Worm (Caenorhabditis elegans) whole organism, L1 larva: ENCODE results near the gene ttr-42.
A peak's percentile ranks its signal among the peaks of the same experiment; 100 is the strongest.

ENCODE experiments used
- C16A3.4 ChIP-seq: fragments of 150-350 bp; optimal IDR thresholded peaks from 2 replicates; lab custom pipeline; 2014; ENCODE audit warnings: missing biosample characterization, missing genetic modification characterization
- Y116A8C.19 ChIP-seq: sonication (generic microtip); optimal IDR thresholded peaks from 2 replicates; lab custom pipeline; 2016; ENCODE audit warnings: missing compliant biosample characterization, missing genetic modification characterization, borderline replicate concordance
- ceh-63 ChIP-seq: fragments of 200-800 bp; sonication (Bioruptor generic); optimal IDR thresholded peaks from 2 replicates; lab custom pipeline; 2018; ENCODE audit warnings: mild to moderate bottlenecking, missing genetic modification characterization, missing compliant biosample characterization
- ceh-82 ChIP-seq, 3 experiments: fragments of 150-350 bp in 1 of 3; sonication (generic microtip) in 2 of 3; optimal IDR thresholded peaks; 2 replicates each; lab custom pipeline; 2014 to 2017; ENCODE audit warnings: missing biosample characterization in 3 of 3, missing genetic modification characterization in 3 of 3
- ceh-88 ChIP-seq: fragments of 200-800 bp; sonication (Bioruptor generic); IDR thresholded peaks from 2 replicates; pipeline ENCODE4 v1.3.6; 2022; ENCODE audit warnings: missing genetic modification characterization, missing compliant biosample characterization
- ces-1 ChIP-seq: fragments of 150-350 bp; optimal IDR thresholded peaks from 2 replicates; lab custom pipeline; 2014; ENCODE audit warnings: missing biosample characterization, missing genetic modification reagents, missing genetic modification characterization
- dpl-1 ChIP-seq, 3 experiments: fragments of 150-350 bp in 2 of 3; sonication (generic microtip) in 1 of 3; optimal IDR thresholded peaks; 2 replicates each; lab custom pipeline; 2014 to 2017; ENCODE audit warnings: missing biosample characterization in 3 of 3, missing genetic modification characterization in 3 of 3, missing genetic modification reagents in 3 of 3
- efl-1 ChIP-seq, 4 experiments: fragments of 150-350 bp; optimal IDR thresholded peaks in 3 of 4; peaks in 1 of 4; 1 replicate in 1 of 4; 2 replicates in 3 of 4; lab custom pipeline; 2014; ENCODE audit warnings: missing biosample characterization in 2 of 4, missing genetic modification characterization in 2 of 4, missing genetic modification reagents in 2 of 4
- egl-13 ChIP-seq: sonication (generic microtip); optimal IDR thresholded peaks from 2 replicates; lab custom pipeline; 2016; ENCODE audit warnings: missing genotype, missing genetic modification reagents, missing genetic modification characterization, missing compliant biosample characterization
- elt-3 ChIP-seq, 6 experiments: fragments of 150-350 bp in 1 of 6; sonication (generic microtip); optimal IDR thresholded peaks; 2 replicates each; lab custom pipeline; 2017 to 2018; ENCODE audit warnings: missing biosample characterization in 6 of 6, missing genetic modification characterization in 6 of 6, inconsistent platforms in 1 of 6
- fkh-10 ChIP-seq: sonication (generic microtip); optimal IDR thresholded peaks from 2 replicates; lab custom pipeline; 2017; ENCODE audit warnings: missing biosample characterization, missing genetic modification reagents, missing genetic modification characterization
- fkh-4 ChIP-seq: sonication (generic microtip); optimal IDR thresholded peaks from 2 replicates; lab custom pipeline; 2016; ENCODE audit warnings: missing compliant biosample characterization, missing genetic modification characterization, borderline replicate concordance
- grh-1 ChIP-seq: fragments of 200-800 bp; sonication (Bioruptor generic); IDR thresholded peaks from 2 replicates; pipeline ENCODE4 v1.3.6; 2022; ENCODE audit warnings: missing genetic modification reagents, missing genetic modification characterization, missing compliant biosample characterization
- hpl-2 ChIP-seq: fragments of 150-350 bp; optimal IDR thresholded peaks from 2 replicates; lab custom pipeline; 2014; ENCODE audit warnings: missing biosample characterization, missing genetic modification reagents, missing genetic modification characterization
- irx-1 ChIP-seq: sonication (generic microtip); optimal IDR thresholded peaks from 2 replicates; lab custom pipeline; 2016; ENCODE audit warnings: missing genetic modification characterization, missing compliant biosample characterization
- isw-1 ChIP-seq: fragments of 200-800 bp; sonication (Bioruptor generic); IDR thresholded peaks from 2 replicates; pipeline ENCODE4 v1.3.6; 2022; ENCODE audit warnings: missing genetic modification characterization, missing compliant biosample characterization
- jun-1 ChIP-seq: fragments of 150-350 bp; optimal IDR thresholded peaks from 2 replicates; lab custom pipeline; 2014; ENCODE audit warnings: missing biosample characterization, missing genetic modification reagents, missing genetic modification characterization
- lin-14 ChIP-seq: fragments of 200-800 bp; sonication (Bioruptor generic); optimal IDR thresholded peaks from 2 replicates; lab custom pipeline; 2018; ENCODE audit warnings: mild to moderate bottlenecking, missing genetic modification characterization, moderate library complexity, missing compliant biosample characterization
- lin-35 ChIP-seq, 2 experiments: fragments of 150-350 bp; optimal IDR thresholded peaks; 2 replicates each; lab custom pipeline; 2014; ENCODE audit warnings: missing biosample characterization in 2 of 2, missing genetic modification characterization in 2 of 2, missing genetic modification reagents in 2 of 2
- lir-3 ChIP-seq: sonication (generic microtip); optimal IDR thresholded peaks from 2 replicates; lab custom pipeline; 2016; ENCODE audit warnings: mild to moderate bottlenecking, missing genetic modification characterization, moderate library complexity, missing compliant biosample characterization; ENCODE audit not compliant: poor library complexity
- nhr-11 ChIP-seq: fragments of 150-350 bp; optimal IDR thresholded peaks from 2 replicates; lab custom pipeline; 2014; ENCODE audit warnings: missing biosample characterization, missing genetic modification characterization
- nhr-12 ChIP-seq: sonication (generic microtip); optimal IDR thresholded peaks from 2 replicates; lab custom pipeline; 2017; ENCODE audit warnings: missing biosample characterization, missing genetic modification characterization
- nhr-19 ChIP-seq: fragments of 200-800 bp; sonication (Bioruptor generic); conservative IDR thresholded peaks from 2 replicates; pipeline ENCODE4 v1.3.6; 2022; ENCODE audit warnings: missing genetic modification characterization, missing compliant biosample characterization
- nhr-237 ChIP-seq: fragments of 150-350 bp; optimal IDR thresholded peaks from 2 replicates; lab custom pipeline; 2014; ENCODE audit warnings: missing biosample characterization, missing genetic modification characterization
- nhr-28 ChIP-seq: fragments of 150-350 bp; optimal IDR thresholded peaks from 2 replicates; lab custom pipeline; 2014; ENCODE audit warnings: missing biosample characterization, missing genetic modification characterization
- nhr-47 ChIP-seq: sonication (generic microtip); optimal IDR thresholded peaks from 2 replicates; lab custom pipeline; 2016; ENCODE audit warnings: mild to moderate bottlenecking, missing genetic modification characterization, moderate library complexity, missing compliant biosample characterization
- nhr-84 ChIP-seq: sonication (generic microtip); optimal IDR thresholded peaks from 2 replicates; lab custom pipeline; 2017; ENCODE audit warnings: missing biosample characterization, missing genetic modification characterization
- pqm-1 ChIP-seq: sonication (generic microtip); optimal IDR thresholded peaks from 3 replicates; lab custom pipeline; 2017; ENCODE audit warnings: missing biosample characterization, missing genetic modification characterization
- rnt-1 ChIP-seq: sonication (generic microtip); optimal IDR thresholded peaks from 2 replicates; lab custom pipeline; 2016; ENCODE audit warnings: mild to moderate bottlenecking, missing genetic modification characterization, moderate library complexity, missing compliant biosample characterization
- snpc-4 ChIP-seq: fragments of 150-350 bp; optimal IDR thresholded peaks from 2 replicates; lab custom pipeline; 2014; ENCODE audit warnings: missing biosample characterization, missing genetic modification characterization
- sox-4 ChIP-seq: sonication (generic microtip); optimal IDR thresholded peaks from 2 replicates; lab custom pipeline; 2016; ENCODE audit warnings: missing genetic modification characterization, missing compliant biosample characterization
- swsn-7 ChIP-seq: sonication (generic microtip); optimal IDR thresholded peaks from 2 replicates; lab custom pipeline; 2016; ENCODE audit warnings: missing genetic modification characterization, missing compliant biosample characterization
- tbx-2 ChIP-seq: sonication (generic microtip); optimal IDR thresholded peaks from 2 replicates; lab custom pipeline; 2016; ENCODE audit warnings: missing genetic modification characterization, missing compliant biosample characterization
- tlp-1 ChIP-seq: fragments of 150-350 bp; optimal IDR thresholded peaks from 2 replicates; lab custom pipeline; 2014; ENCODE audit warnings: missing biosample characterization, missing genetic modification characterization
- unc-130 ChIP-seq: fragments of 150-350 bp; optimal IDR thresholded peaks from 2 replicates; lab custom pipeline; 2017; ENCODE audit warnings: missing biosample characterization, missing genetic modification characterization, inconsistent platforms
- unc-62 ChIP-seq: fragments of 150-350 bp; optimal IDR thresholded peaks from 2 replicates; lab custom pipeline; 2014; ENCODE audit warnings: missing biosample characterization, missing genetic modification reagents, missing genetic modification characterization
- unc-86 ChIP-seq: sonication (generic microtip); optimal IDR thresholded peaks from 2 replicates; lab custom pipeline; 2016; ENCODE audit warnings: missing genetic modification characterization, missing compliant biosample characterization
- unc-98 ChIP-seq: fragments of 200-800 bp; sonication (Bioruptor generic); IDR thresholded peaks from 2 replicates; pipeline ENCODE4 v1.3.6; 2022; ENCODE audit warnings: missing genetic modification characterization, missing compliant biosample characterization
- vab-15 ChIP-seq: sonication (generic microtip); optimal IDR thresholded peaks from 2 replicates; lab custom pipeline; 2017; ENCODE audit warnings: missing genotype, mild to moderate bottlenecking, missing genetic modification characterization, missing compliant biosample characterization
- xbp-1 ChIP-seq: sonication (generic microtip); optimal IDR thresholded peaks from 2 replicates; lab custom pipeline; 2016; ENCODE audit warnings: missing genetic modification characterization, missing compliant biosample characterization
- zag-1 ChIP-seq: fragments of 150-350 bp; optimal IDR thresholded peaks from 2 replicates; lab custom pipeline; 2014; ENCODE audit warnings: missing biosample characterization, missing genetic modification characterization
- ztf-11 ChIP-seq, 2 experiments: sonication (generic microtip); optimal IDR thresholded peaks; 2 replicates each; lab custom pipeline; 2016 to 2017; ENCODE audit warnings: missing genetic modification characterization in 2 of 2, missing biosample characterization in 1 of 2, missing compliant biosample characterization in 1 of 2
- ztf-4 ChIP-seq: fragments of 150-350 bp; optimal IDR thresholded peaks from 2 replicates; lab custom pipeline; 2014; ENCODE audit warnings: missing biosample characterization, missing genetic modification characterization

Gene ttr-42

ce11 chrX:2536246-2536772 is 41.2 kb upstream of the ttr-42 start (continued):
- TF ChIP-seq Y116A8C.19 (tag; lab: Kevin White, UChicago) (no peak), lin-14 (GFP tag; lab: Kevin White, UChicago) (peak; percentile 99), isw-1 (peak; percentile 44), ceh-63 (GFP tag; lab: Kevin White, UChicago) (no peak), zag-1 (tag; lab: Kevin White, UChicago) (peak; percentile 60), lin-35 (GFP tag; optimal IDR thresholded peaks at IDR 0.05; lab: Kevin White, UChicago) (peak; percentile 55 to 74), fkh-10 (GFP tag; lab: Kevin White, UChicago) (peak; percentile 85), ces-1 (GFP tag; lab: Kevin White, UChicago) (no peak), nhr-84 (tag; lab: Kevin White, UChicago) (no peak), sox-4 (tag; lab: Kevin White, UChicago) (no peak), elt-3 (tag; optimal IDR thresholded peaks at IDR 0.05; lab: Kevin White, UChicago) (peak in 1 of 6 experiments; percentile 42), unc-130 (no peak), snpc-4 (tag; lab: Kevin White, UChicago) (peak; percentile 62), rnt-1 (tag; lab: Kevin White, UChicago) (peak; percentile 90), efl-1 (optimal IDR thresholded peaks at IDR 0.05; lab: Kevin White, UChicago) (peak; percentile 64 to 77), efl-1 (GFP tag; optimal IDR thresholded peaks at IDR 0.05 in 1 of 2; lab: Kevin White, UChicago) (peak in 1 of 2 experiments; percentile 94), ztf-11 (tag; optimal IDR thresholded peaks at IDR 0.05; lab: Kevin White, UChicago) (peak in 1 of 2 experiments; percentile 79), hpl-2 (GFP tag; lab: Kevin White, UChicago) (no peak), grh-1 (peak; percentile 64), nhr-11 (peak; percentile 62), nhr-12 (tag; lab: Kevin White, UChicago) (no peak), tbx-2 (tag; lab: Kevin White, UChicago) (peak; percentile 88), egl-13 (tag; lab: Kevin White, UChicago) (peak; percentile 90), jun-1 (peak; percentile 79), fkh-4 (tag; lab: Kevin White, UChicago) (no peak), nhr-28 (tag; lab: Kevin White, UChicago) (no peak), lir-3 (peak; percentile 92), unc-86 (tag; lab: Kevin White, UChicago) (peak; percentile 84), unc-62 (GFP tag; lab: Kevin White, UChicago) (no peak), nhr-237 (peak; percentile 49), unc-98 (no peak), nhr-19 (GFP tag; lab: Robert Waterston, UW) (peak; percentile 83), ceh-88 (GFP tag; lab: Robert Waterston, UW) (peak; percentile 25; the same call in 1 of the 2 replicates), ceh-82 (tag; optimal IDR thresholded peaks at IDR 0.05; lab: Kevin White, UChicago) (peak; percentile 83 to 89 (median 86)), pqm-1 (tag; lab: Kevin White, UChicago) (no peak), tlp-1 (tag; lab: Kevin White, UChicago) (no peak), nhr-47 (tag; lab: Kevin White, UChicago) (peak; percentile 90), dpl-1 (GFP tag; optimal IDR thresholded peaks at IDR 0.05; lab: Kevin White, UChicago) (peak; percentile 12 to 36 (median 32)), ztf-4 (peak; percentile 80), irx-1 (tag; lab: Kevin White, UChicago) (peak; percentile 51), xbp-1 (tag; lab: Kevin White, UChicago) (peak; percentile 83), swsn-7 (tag; lab: Kevin White, UChicago) (peak; percentile 88), C16A3.4 (peak; percentile 68), vab-15 (no peak)
